Worm (Caenorhabditis elegans) whole organism, L3 larva: Measurements from ENCODE around the gene Y82E9BL.3.

Experiments
- R02D3.7 ChIP-seq: fragments of 150-350 bp; optimal IDR thresholded peaks from 2 replicates; lab custom pipeline; 2014; ENCODE audit warnings: missing biosample characterization, missing genetic modification characterization
- ceh-82 ChIP-seq: fragments of 150-350 bp; optimal IDR thresholded peaks from 2 replicates; lab custom pipeline; 2014; ENCODE audit warnings: missing biosample characterization, missing genetic modification characterization
- elt-1 ChIP-seq: fragments of 150-350 bp; optimal IDR thresholded peaks from 2 replicates; lab custom pipeline; 2014; ENCODE audit warnings: missing biosample characterization, missing genetic modification characterization
- elt-3 ChIP-seq, 3 experiments: fragments of 150-350 bp in 1 of 3; sonication (generic microtip) in 2 of 3; optimal IDR thresholded peaks; 2 replicates in 2 of 3; 4 replicates in 1 of 3; lab custom pipeline; 2014 to 2017; ENCODE audit warnings: missing biosample characterization in 3 of 3, missing genetic modification characterization in 3 of 3
- lsy-12 ChIP-seq: sonication (generic microtip); optimal IDR thresholded peaks from 2 replicates; lab custom pipeline; 2016; ENCODE audit warnings: mild to moderate bottlenecking, missing genetic modification characterization, missing compliant biosample characterization
- mdl-1 ChIP-seq: fragments of 150-350 bp; optimal IDR thresholded peaks from 2 replicates; lab custom pipeline; 2014; ENCODE audit warnings: missing biosample characterization, missing genetic modification characterization
- nhr-23 ChIP-seq: fragments of 150-350 bp; optimal IDR thresholded peaks from 2 replicates; lab custom pipeline; 2014; ENCODE audit warnings: missing biosample characterization, missing genetic modification reagents, missing genetic modification characterization
- nhr-76 ChIP-seq: fragments of 150-350 bp; sonication (generic microtip); optimal IDR thresholded peaks from 5 replicates; lab custom pipeline; 2014; ENCODE audit warnings: missing biosample characterization, missing genetic modification characterization
- tbx-2 ChIP-seq: sonication (generic microtip); optimal IDR thresholded peaks from 2 replicates; lab custom pipeline; 2016; ENCODE audit warnings: mild to moderate bottlenecking, missing genetic modification characterization, missing compliant biosample characterization
- unc-39 ChIP-seq: sonication (generic microtip); optimal IDR thresholded peaks from 4 replicates; lab custom pipeline; 2017; ENCODE audit warnings: missing biosample characterization, missing genetic modification characterization
- unc-62 ChIP-seq: fragments of 150-350 bp; sonication (generic microtip); optimal IDR thresholded peaks from 4 replicates; lab custom pipeline; 2014; ENCODE audit warnings: missing biosample characterization, missing genetic modification reagents, missing genetic modification characterization

DNA sequence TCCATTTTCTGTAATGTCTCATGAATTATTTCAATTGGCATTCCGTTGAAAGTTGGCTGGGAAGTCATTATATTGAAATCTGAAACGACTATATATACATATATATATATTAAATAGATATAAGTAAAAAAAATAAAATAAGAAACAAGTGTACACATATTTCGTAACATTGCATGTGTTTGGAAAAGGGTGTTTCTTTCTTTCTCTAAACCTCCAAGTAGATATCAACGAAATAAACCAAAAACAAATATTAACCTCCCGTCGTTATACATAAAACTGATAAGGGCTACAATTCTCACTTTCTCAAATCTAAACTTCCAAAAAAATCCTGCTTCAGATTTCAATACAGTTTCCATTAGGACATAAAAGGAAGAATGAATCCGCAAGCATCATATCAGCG is 42.4 kb downstream of the Y82E9BL.3 start, which contains the start of gene fbxa-79:
- TF ChIP-seq unc-62 (no peak), R02D3.7 (tag; lab: Kevin White, UChicago) (no peak), tbx-2 (tag; lab: Kevin White, UChicago) (no peak), nhr-76 (tag; lab: Kevin White, UChicago) (no peak), unc-39 (tag; lab: Kevin White, UChicago) (no peak), elt-3 (tag; optimal IDR thresholded peaks at IDR 0.05; lab: Kevin White, UChicago) (no peak), mdl-1 (tag; lab: Kevin White, UChicago) (no peak), elt-1 (tag; lab: Kevin White, UChicago) (no peak), lsy-12 (no peak), nhr-23 (tag; lab: Kevin White, UChicago) (no peak), ceh-82 (no peak)
